Worm (Caenorhabditis elegans): Measurements from ENCODE around the gene Y48A6C.4.

DNA sequence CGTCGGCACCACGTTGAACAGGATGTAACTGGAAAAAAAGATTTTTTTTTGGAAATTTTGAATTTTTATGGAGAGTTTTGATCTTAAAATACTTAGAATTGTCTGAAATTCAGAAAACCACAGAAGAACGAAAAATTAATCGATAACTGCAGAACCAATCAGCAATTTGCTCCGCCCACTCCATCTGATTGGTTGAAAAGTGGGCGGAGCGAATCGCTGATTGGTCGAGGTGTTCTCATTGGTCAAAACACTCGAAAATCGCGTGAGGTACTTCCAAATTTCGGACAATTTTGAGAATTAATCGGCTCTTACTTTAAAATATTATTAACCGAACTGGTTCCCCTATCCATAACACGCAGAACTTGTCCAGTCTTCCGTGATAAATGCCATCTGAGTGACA is 23.9 kb upstream of the Y48A6C.4 start:
- no peak for TF ChIP-seq unc-62 (GFP tag; optimal IDR thresholded peaks at IDR 0.05)
- TF ChIP-seq lin-39 (tag; optimal IDR thresholded peaks at IDR 0.05) = no peak
- TF ChIP-seq blmp-1 (tag; optimal IDR thresholded peaks at IDR 0.05; ENCODE audit: insufficient read depth) = no peak
- TF ChIP-seq zag-1 (tag; optimal IDR thresholded peaks at IDR 0.05) = no peak
- TF ChIP-seq ztf-4 (tag; optimal IDR thresholded peaks at IDR 0.05) = no peak
- TF ChIP-seq R02D3.7 (tag; optimal IDR thresholded peaks at IDR 0.05) = no peak

All from whole organism, L2 larva.